Fruit fly (Drosophila melanogaster): ENCODE measurements around the gene CG12725.

The CG12725 gene

dm6 chrX:13390465-13391173 lies 12.0 kb downstream of the CG12725 start (continued):
- TF ChIP-seq bbx (GFP tag; IDR thresholded peaks at IDR 0.05; ENCODE audit: partially characterized antibody) (no peak), CG10654 (GFP tag; optimal IDR thresholded peaks at IDR 0.05) (peak; percentile 2), luna (GFP tag; optimal IDR thresholded peaks at IDR 0.05) (no peak), CG18619 (GFP tag; optimal IDR thresholded peaks at IDR 0.05) (peak; percentile 44), ase (GFP tag; IDR thresholded peaks at IDR 0.05) (peak; percentile 45; the same call in 2 of the 3 replicates), Sox100B (GFP tag; optimal IDR thresholded peaks at IDR 0.05) (peak; percentile 51), Atf6 (GFP tag; IDR thresholded peaks at IDR 0.05) (peak; percentile 84), rib (GFP tag; IDR thresholded peaks at IDR 0.05) (peak; percentile 64; the same call in 1 of the 2 replicates), tna (GFP tag; IDR thresholded peaks at IDR 0.05; ENCODE audit: partially characterized antibody) (no peak), mld (GFP tag; IDR thresholded peaks at IDR 0.05; ENCODE audit: partially characterized antibody) (no peak), CG34422 (GFP tag; IDR thresholded peaks at IDR 0.05) (peak; percentile 59; the same call in 2 of the 3 replicates), CG9727 (GFP tag; optimal IDR thresholded peaks at IDR 0.05) (peak; percentile 68), tap (tag; optimal IDR thresholded peaks at IDR 0.05) (peak; percentile 56), gcm (GFP tag; optimal IDR thresholded peaks at IDR 0.05) (peak; percentile 18), CG2875 (GFP tag; optimal IDR thresholded peaks at IDR 0.05) (no peak), maf-S (GFP tag; optimal IDR thresholded peaks at IDR 0.05) (no peak), al (GFP tag; IDR thresholded peaks at IDR 0.05) (peak; percentile 85), cwo (GFP tag; optimal IDR thresholded peaks at IDR 0.05) (peak; percentile 65), ranshi (GFP tag; IDR thresholded peaks at IDR 0.05) (peak; percentile 66), Drgx (GFP tag; IDR thresholded peaks at IDR 0.05) (peak; percentile 92), Taf1 (GFP tag; IDR thresholded peaks at IDR 0.05) (peak; percentile 50), row (GFP tag; IDR thresholded peaks at IDR 0.05) (peak; percentile 77), HLH4C (GFP tag; IDR thresholded peaks at IDR 0.05; ENCODE audit: partially characterized antibody) (no peak), Jarid2 (GFP tag; optimal IDR thresholded peaks at IDR 0.05) (peak; percentile 23), CG3847 (GFP tag; IDR thresholded peaks at IDR 0.05) (peak; percentile 66), tgo (GFP tag; IDR thresholded peaks at IDR 0.05) (peak; percentile 77), ttk (GFP tag; IDR thresholded peaks at IDR 0.05) (0 out of 2 replicates have a peak, but pooled peaks have one; percentile 45), ATbp (GFP tag; optimal IDR thresholded peaks at IDR 0.05) (no peak), CG4404 (GFP tag; IDR thresholded peaks at IDR 0.05) (0 out of 2 replicates have a peak, but pooled peaks have one; percentile 29), Nf-YB (GFP tag; optimal IDR thresholded peaks at IDR 0.05) (peak; percentile 57), HHEX (GFP tag; optimal IDR thresholded peaks at IDR 0.05) (peak; percentile 67), CG42726 (GFP tag; IDR thresholded peaks at IDR 0.05; ENCODE audit: partially characterized antibody) (no peak), CG7786 (GFP tag; optimal IDR thresholded peaks at IDR 0.05) (no peak), CG6854 (GFP tag; optimal IDR thresholded peaks at IDR 0.05) (peak; percentile 52), E2f1 (GFP tag; IDR thresholded peaks at IDR 0.05) (peak; percentile 66), CG10267 (tag; optimal IDR thresholded peaks at IDR 0.05) (peak; percentile 62), Ptx1 (GFP tag; IDR thresholded peaks at IDR 0.05) (peak; percentile 77), CG9609 (GFP tag; optimal IDR thresholded peaks at IDR 0.05) (no peak), ewg (GFP tag; optimal IDR thresholded peaks at IDR 0.05) (no peak), CG1792 (GFP tag; optimal IDR thresholded peaks at IDR 0.05) (no peak), cas (GFP tag; IDR thresholded peaks at IDR 0.05) (peak; percentile 68; the same call in 1 of the 2 replicates), HmgZ (tag; optimal IDR thresholded peaks at IDR 0.05) (peak; percentile 42), toy (GFP tag; IDR thresholded peaks at IDR 0.05) (peak; percentile 62; the same call in 1 of the 2 replicates), CG17385 (GFP tag; optimal IDR thresholded peaks at IDR 0.05) (peak; percentile 61), Stat92E (GFP tag; optimal IDR thresholded peaks at IDR 0.05) (no peak), Aef1 (GFP tag; IDR thresholded peaks at IDR 0.05) (peak; percentile 68), crc (GFP tag; optimal IDR thresholded peaks at IDR 0.05) (no peak), slp2 (GFP tag; optimal IDR thresholded peaks at IDR 0.05) (no peak), dm (GFP tag; optimal IDR thresholded peaks at IDR 0.05) (no peak)
